Fruit fly (Drosophila melanogaster) whole organism, wandering third instar larva: Measurements from ENCODE around the gene CG8492.

Source experiments
- Abd-B ChIP-seq: fragments of >200 bp; optimal IDR thresholded peaks from 2 replicates; lab custom pipeline; 2017; ENCODE audit warnings: missing biosample characterization, missing genetic modification characterization
- CG32264 ChIP-seq: fragments of 200-800 bp; sonication (Bioruptor generic); optimal IDR thresholded peaks from 2 replicates; lab custom pipeline; 2016; ENCODE audit warnings: missing biosample characterization, missing genetic modification characterization
- CG9705 ChIP-seq: fragments of 200-800 bp; sonication (Bioruptor generic); optimal IDR thresholded peaks from 2 replicates; lab custom pipeline; 2018; ENCODE audit warnings: missing biosample characterization, mild to moderate bottlenecking, missing genetic modification characterization
- CrebA ChIP-seq: fragments of 200-800 bp; sonication (Bioruptor generic); optimal IDR thresholded peaks from 2 replicates; lab custom pipeline; 2016; ENCODE audit warnings: missing biosample characterization, mild to moderate bottlenecking, missing genetic modification characterization, borderline replicate concordance
- Dfd ChIP-seq: fragments of >200 bp; optimal IDR thresholded peaks from 2 replicates; lab custom pipeline; 2017; ENCODE audit warnings: missing biosample characterization, missing genetic modification characterization
- GATAd ChIP-seq: sonication (Bioruptor generic); optimal IDR thresholded peaks from 2 replicates; lab custom pipeline; 2016; ENCODE audit warnings: missing biosample characterization, missing genetic modification characterization
- Hnf4 ChIP-seq: fragments of 200-800 bp; sonication (Bioruptor generic); optimal IDR thresholded peaks from 2 replicates; lab custom pipeline; 2016; ENCODE audit warnings: missing biosample characterization, mild to moderate bottlenecking, missing genetic modification characterization
- Hr83 ChIP-seq: fragments of 200-300 bp; sonication (Bioruptor generic); optimal IDR thresholded peaks from 2 replicates; lab custom pipeline; 2016; ENCODE audit warnings: missing biosample characterization, mild to moderate bottlenecking, missing genetic modification characterization, moderate library complexity; ENCODE audit not compliant: poor library complexity, severe bottlenecking
- Jra ChIP-seq: sonication (Bioruptor generic); optimal IDR thresholded peaks from 2 replicates; lab custom pipeline; 2016; ENCODE audit warnings: missing biosample characterization, missing genetic modification characterization
- Myc ChIP-seq: fragments of >200 bp; optimal IDR thresholded peaks from 2 replicates; lab custom pipeline; 2017
- N ChIP-seq: fragments of >200 bp; optimal IDR thresholded peaks from 2 replicates; lab custom pipeline; 2018; ENCODE audit warnings: missing biosample characterization, missing external identifiers, missing genetic modification characterization
- OdsH ChIP-seq: fragments of 200-800 bp; sonication (Bioruptor generic); optimal IDR thresholded peaks from 2 replicates; lab custom pipeline; 2016; ENCODE audit warnings: missing biosample characterization, mild to moderate bottlenecking, missing genetic modification characterization
- Sp1 ChIP-seq: fragments of 200-800 bp; sonication (Bioruptor generic); optimal IDR thresholded peaks from 3 replicates; lab custom pipeline; 2019; ENCODE audit warnings: missing biosample characterization, mild to moderate bottlenecking, missing genetic modification characterization, moderate library complexity
- Vsx2 ChIP-seq: fragments of 200-300, 225-300 bp; sonication (Bioruptor generic); optimal IDR thresholded peaks from 2 replicates; lab custom pipeline; 2018; ENCODE audit warnings: missing biosample characterization, missing genetic modification characterization; ENCODE audit not compliant: partially characterized antibody
- br ChIP-seq: fragments of 200-800 bp; sonication (Bioruptor generic); optimal IDR thresholded peaks from 2 replicates; lab custom pipeline; 2016; ENCODE audit warnings: missing biosample characterization, missing genetic modification characterization
- brk ChIP-seq: fragments of 200-800 bp; sonication (Bioruptor generic); optimal IDR thresholded peaks from 2 replicates; lab custom pipeline; 2016; ENCODE audit warnings: missing biosample characterization, mild to moderate bottlenecking, missing genetic modification characterization
- dl ChIP-seq, 2 experiments: fragments of 175-275, 200-275 bp in 1 of 2; fragments of 200-275 bp in 1 of 2; sonication (Bioruptor generic); optimal IDR thresholded peaks; lab custom pipeline; 2018; ENCODE audit warnings: mild to moderate bottlenecking in 2 of 2, missing biosample characterization in 2 of 2, missing genetic modification characterization in 2 of 2, moderate library complexity in 2 of 2; ENCODE audit not compliant: partially characterized antibody in 2 of 2, insufficient read depth in 1 of 2
- dsf ChIP-seq: sonication (Bioruptor generic); optimal IDR thresholded peaks from 2 replicates; lab custom pipeline; 2016; ENCODE audit warnings: missing biosample characterization, missing genetic modification characterization, borderline replicate concordance
- ey ChIP-seq: fragments of 200-800 bp; sonication (Bioruptor generic); optimal IDR thresholded peaks from 2 replicates; lab custom pipeline; 2016; ENCODE audit warnings: missing biosample characterization, missing genetic modification characterization
- fru ChIP-seq: fragments of 200-800 bp; sonication (Bioruptor generic); optimal IDR thresholded peaks from 3 replicates; lab custom pipeline; 2016; ENCODE audit warnings: missing biosample characterization, mild to moderate bottlenecking, missing genetic modification characterization
- h ChIP-seq: fragments of 200-800 bp; sonication (Bioruptor generic); optimal IDR thresholded peaks from 3 replicates; lab custom pipeline; 2016; ENCODE audit warnings: missing biosample characterization, mild to moderate bottlenecking, missing genetic modification characterization
- jim ChIP-seq: fragments of 175-275, 200-325 bp; sonication (Bioruptor generic); optimal IDR thresholded peaks from 2 replicates; lab custom pipeline; 2016; ENCODE audit warnings: missing biosample characterization, mild to moderate bottlenecking, missing genetic modification characterization
- lola ChIP-seq: fragments of >200 bp; optimal IDR thresholded peaks from 2 replicates; lab custom pipeline; 2017; ENCODE audit warnings: missing biosample characterization, missing genetic modification characterization
- pan ChIP-seq: fragments of >200 bp; optimal IDR thresholded peaks from 2 replicates; lab custom pipeline; 2017
- rgr ChIP-seq: fragments of 200-800 bp; sonication (Bioruptor generic); optimal IDR thresholded peaks from 3 replicates; lab custom pipeline; 2016; ENCODE audit warnings: missing biosample characterization, mild to moderate bottlenecking, missing genetic modification characterization
- sage ChIP-seq: fragments of 200-800 bp; sonication (Bioruptor generic); optimal IDR thresholded peaks from 2 replicates; lab custom pipeline; 2016; ENCODE audit warnings: missing biosample characterization, mild to moderate bottlenecking, missing genetic modification characterization
- sv ChIP-seq: fragments of 200-800 bp; sonication (Bioruptor generic); optimal IDR thresholded peaks from 3 replicates; lab custom pipeline; 2016; ENCODE audit warnings: missing biosample characterization, missing genetic modification characterization
- tai ChIP-seq: sonication (Bioruptor generic); optimal IDR thresholded peaks from 2 replicates; lab custom pipeline; 2016; ENCODE audit warnings: missing biosample characterization, missing genetic modification characterization
- usp ChIP-seq: fragments of >200 bp; optimal IDR thresholded peaks from 2 replicates; lab custom pipeline; 2017; ENCODE audit warnings: missing biosample characterization, missing genetic modification characterization
- woc ChIP-seq: sonication (Bioruptor generic); optimal IDR thresholded peaks from 2 replicates; lab custom pipeline; 2016; ENCODE audit warnings: missing biosample characterization, mild to moderate bottlenecking, missing genetic modification characterization

Gene CG8492

dm6 chr3L:7718561-7719417 lies 13.2 kb downstream of the CG8492 start, which contains the start of gene Mcad (continued):
- TF ChIP-seq CG32264 (GFP tag; lab: Kevin White, UChicago): peak; percentile 87
- peak; percentile 43 for TF ChIP-seq Jra (GFP tag; lab: Kevin White, UChicago)
- TF ChIP-seq pan (lab: Kevin White, UChicago): peak; percentile 84
- peak; percentile 96 for TF ChIP-seq CrebA (GFP tag; lab: Kevin White, UChicago)
- TF ChIP-seq Sp1 (GFP tag; lab: Kevin White, UChicago): peak; percentile 95
- peak; percentile 88 for TF ChIP-seq CG9705 (GFP tag; lab: Kevin White, UChicago)
- no peak for TF ChIP-seq usp (GFP tag; lab: Kevin White, UChicago)
- no peak for TF ChIP-seq Abd-B
- peak; percentile 97 for TF ChIP-seq OdsH
- TF ChIP-seq dsf (GFP tag; lab: Kevin White, UChicago): peak; percentile 37
- peak; percentile 96 for TF ChIP-seq Hnf4 (GFP tag; lab: Kevin White, UChicago)
- TF ChIP-seq Dfd (GFP tag; lab: Kevin White, UChicago): no peak

- TF ChIP-seq Abd-B (no peak), ey (GFP tag; lab: Kevin White, UChicago) (no peak), OdsH (no peak), N (GFP tag; lab: Kevin White, UChicago) (no peak), pan (lab: Kevin White, UChicago) (no peak), Jra (GFP tag; lab: Kevin White, UChicago) (no peak), Sp1 (GFP tag; lab: Kevin White, UChicago) (no peak), Dfd (GFP tag; lab: Kevin White, UChicago) (no peak), woc (no peak), h (GFP tag; lab: Kevin White, UChicago) (no peak), GATAd (GFP tag; lab: Kevin White, UChicago) (no peak)
Measured at dm6 chr3L:7717863-7718560, 14.0 kb downstream of the CG8492 start, which contains the start of gene Ank2. Gene Ank2, minus strand, starts transcription at chr3L:7718395.

- no peak for TF ChIP-seq jim (GFP tag; lab: Kevin White, UChicago)
- TF ChIP-seq Sp1 (GFP tag; lab: Kevin White, UChicago): no peak
- no peak for TF ChIP-seq br (GFP tag; lab: Kevin White, UChicago)
- no peak for TF ChIP-seq Hnf4 (GFP tag; lab: Kevin White, UChicago)
- no peak for TF ChIP-seq N (GFP tag; lab: Kevin White, UChicago)
- TF ChIP-seq sv (GFP tag; lab: Kevin White, UChicago): no peak
- TF ChIP-seq brk: no peak
- no peak for TF ChIP-seq rgr (GFP tag; lab: Kevin White, UChicago)
- TF ChIP-seq lola (GFP tag; lab: Kevin White, UChicago): no peak
- TF ChIP-seq woc: no peak
Measured at dm6 chr3L:7714301-7714946, 17.6 kb downstream of the CG8492 start.

- TF ChIP-seq dsf (GFP tag; lab: Kevin White, UChicago) (no peak), ey (GFP tag; lab: Kevin White, UChicago) (no peak), jim (GFP tag; lab: Kevin White, UChicago) (no peak), N (GFP tag; lab: Kevin White, UChicago) (no peak), Hr83 (GFP tag; lab: Kevin White, UChicago) (no peak), sv (GFP tag; lab: Kevin White, UChicago) (no peak), dl (GFP tag; optimal IDR thresholded peaks at IDR 0.05; lab: Kevin White, UChicago; ENCODE audit: insufficient read depth in 1 of 2, partially characterized antibody in 2 of 2) (no peak), brk (no peak), Vsx2 (no peak), fru (GFP tag; lab: Kevin White, UChicago) (no peak), CG32264 (GFP tag; lab: Kevin White, UChicago) (no peak), tai (GFP tag; lab: Kevin White, UChicago) (no peak), Abd-B (no peak), Myc (lab: Kevin White, UChicago) (no peak), Sp1 (GFP tag; lab: Kevin White, UChicago) (no peak), br (GFP tag; lab: Kevin White, UChicago) (no peak), usp (GFP tag; lab: Kevin White, UChicago) (no peak), CG9705 (GFP tag; lab: Kevin White, UChicago) (no peak), sage (GFP tag; lab: Kevin White, UChicago) (no peak)
Measured at dm6 chr3L:7713378-7713777, 18.6 kb downstream of the CG8492 start.
